Fruit fly (Drosophila melanogaster): ENCODE results near the gene Pfrx.

DNA sequence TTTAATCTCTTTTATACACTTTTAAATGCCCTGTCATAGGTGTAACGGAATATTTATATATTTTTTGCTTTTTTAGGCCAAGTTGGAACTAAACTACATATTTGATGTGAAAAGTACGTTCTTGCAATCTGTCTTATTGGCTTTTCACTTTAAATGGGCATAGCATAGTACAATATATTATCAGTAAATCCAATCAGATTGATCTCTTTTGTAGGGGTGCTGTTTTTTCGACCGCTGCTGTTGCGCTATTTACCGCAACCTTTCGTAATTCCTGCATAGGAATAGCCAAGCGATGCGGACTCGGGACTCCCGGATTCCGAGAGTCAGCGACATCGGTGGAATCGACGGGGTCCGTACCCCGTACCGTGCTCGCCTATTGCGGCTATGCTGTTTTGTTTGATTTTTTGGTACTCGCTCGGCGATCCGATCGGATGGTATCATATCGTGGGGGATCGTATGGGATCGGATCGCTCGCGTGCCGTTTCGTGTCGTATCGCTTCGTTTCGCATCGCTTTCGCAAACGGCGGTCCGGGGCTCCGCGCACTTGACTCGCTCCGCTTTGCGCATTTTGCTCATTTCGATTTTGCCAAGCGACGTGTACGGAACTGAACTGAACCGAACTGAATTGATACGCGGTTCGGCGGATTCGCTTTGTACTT lies 2.6 kb downstream of the Pfrx start:
- no peak for TF ChIP-seq gl (tag; optimal IDR thresholded peaks at IDR 0.05)
- TF ChIP-seq fd96Ca (GFP tag; IDR thresholded peaks at IDR 0.05), result peak; percentile 66; the same call in 1 of the 3 replicates
- no peak for TF ChIP-seq CG10348 (GFP tag; IDR thresholded peaks at IDR 0.05)
- TF ChIP-seq CG17806 (tag; optimal IDR thresholded peaks at IDR 0.05), result no peak
- peak; percentile 35 for TF ChIP-seq EcR (GFP tag; optimal IDR thresholded peaks at IDR 0.05)
- peak; percentile 75 for TF ChIP-seq CG13204 (GFP tag; optimal IDR thresholded peaks at IDR 0.05)
- no peak for TF ChIP-seq D1 (tag; optimal IDR thresholded peaks at IDR 0.05)
- no peak for TF ChIP-seq CG8159 (tag; optimal IDR thresholded peaks at IDR 0.05)
- TF ChIP-seq Ets98B (GFP tag; IDR thresholded peaks at IDR 0.05), result peak; percentile 75
- TF ChIP-seq Snoo (tag; optimal IDR thresholded peaks at IDR 0.05), result no peak
- TF ChIP-seq CG4496 (GFP tag; IDR thresholded peaks at IDR 0.05), result peak; percentile 70; the same call in 2 of the 3 replicates
- no peak for TF ChIP-seq CG8301 (tag; optimal IDR thresholded peaks at IDR 0.05)
- TF ChIP-seq CG15710 (tag; optimal IDR thresholded peaks at IDR 0.05), result no peak
- TF ChIP-seq CG14655 (GFP tag; optimal IDR thresholded peaks at IDR 0.05), result no peak
